Fruit fly (Drosophila melanogaster) whole organism, prepupa: ENCODE measurements around the gene CG7766.

Experiments
- CG34406 ChIP-seq: fragments of 200-800 bp; sonication (Bioruptor generic); optimal IDR thresholded peaks from 3 replicates; lab custom pipeline; 2016; ENCODE audit warnings: missing biosample characterization, missing genetic modification characterization
- CG6792 ChIP-seq: fragments of 200-800 bp; sonication (Bioruptor generic); optimal IDR thresholded peaks from 3 replicates; lab custom pipeline; 2016; ENCODE audit warnings: missing biosample characterization, missing genetic modification characterization
- CG6808 ChIP-seq: fragments of 200-800 bp; sonication (Bioruptor generic); optimal IDR thresholded peaks from 3 replicates; lab custom pipeline; 2017; ENCODE audit warnings: missing biosample characterization, missing genetic modification characterization, mild to moderate bottlenecking, moderate library complexity, missing genetic modification reagents
- Ets21C ChIP-seq: fragments of 200-800 bp; sonication (Bioruptor generic); optimal IDR thresholded peaks from 3 replicates; lab custom pipeline; 2016; ENCODE audit warnings: missing biosample characterization, missing genetic modification characterization
- fd85E ChIP-seq: fragments of 200-800 bp; sonication (Bioruptor generic); optimal IDR thresholded peaks from 3 replicates; lab custom pipeline; 2016; ENCODE audit warnings: missing biosample characterization, missing genetic modification characterization

DNA sequence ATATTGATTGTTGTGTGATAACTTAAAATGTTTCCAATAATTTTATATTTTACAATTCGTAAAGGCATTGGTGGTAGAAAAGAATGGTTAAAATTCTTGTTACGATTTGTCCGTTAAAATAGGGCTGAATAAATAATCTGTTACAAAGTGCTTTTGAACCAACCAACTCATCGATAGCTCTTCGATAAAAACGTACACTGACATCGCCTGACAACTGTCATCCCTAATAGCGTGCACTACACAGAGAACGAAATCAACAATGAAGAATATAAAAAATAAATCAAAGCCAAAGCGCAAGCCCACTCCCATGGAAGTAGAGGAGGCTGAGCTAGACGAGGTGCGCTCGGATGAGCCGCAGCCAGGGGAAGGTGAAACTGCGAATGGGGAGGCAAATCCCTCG is 17.8 kb downstream of the CG7766 start, which contains the start of gene CG32708:
- no peak for TF ChIP-seq CG6808 (GFP tag; lab: Kevin White, UChicago)
- no peak for TF ChIP-seq Ets21C (GFP tag; lab: Kevin White, UChicago)
- TF ChIP-seq CG34406 (GFP tag; lab: Kevin White, UChicago) = no peak
- no peak for TF ChIP-seq CG6792 (GFP tag; lab: Kevin White, UChicago)
- no peak for TF ChIP-seq fd85E
